Worm (Caenorhabditis elegans): Measurements from ENCODE around the gene R07C12.1.
"Not testable (repeated sequence)": the region's sequence is repeated elsewhere in the genome, so short reads cannot be mapped to it uniquely, and the experiment has no call there.

DNA sequence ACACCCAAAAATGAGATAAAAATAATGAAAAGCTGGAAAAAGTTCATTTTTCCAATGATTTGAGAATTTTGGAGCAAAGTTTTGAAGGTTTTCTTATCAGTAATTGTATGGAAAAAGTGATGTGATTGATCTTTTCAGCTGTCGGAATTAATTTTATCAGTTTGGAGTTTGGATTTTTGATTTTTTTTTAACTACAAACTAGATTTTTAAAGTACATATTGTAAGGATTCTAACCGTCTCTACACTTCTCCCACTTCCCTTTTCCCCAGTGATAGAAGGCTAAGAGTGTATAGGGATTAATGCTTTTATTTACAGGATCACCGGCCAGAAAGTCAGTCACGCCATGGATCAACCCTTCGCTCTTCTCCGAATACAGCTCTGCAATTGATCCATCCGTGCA lies 26.6 kb upstream of the R07C12.1 start, which contains the start of gene F49F1.7:
- TF ChIP-seq ceh-90 (tag; optimal IDR thresholded peaks at IDR 0.05); nhr-76 (tag; optimal IDR thresholded peaks at IDR 0.05); ama-1 (optimal IDR thresholded peaks at IDR 0.05); rnt-1 (tag; optimal IDR thresholded peaks at IDR 0.05); ets-5 (GFP tag; IDR thresholded peaks at IDR 0.05); nhr-77 (tag; optimal IDR thresholded peaks at IDR 0.05); lin-13 (GFP tag; optimal IDR thresholded peaks at IDR 0.05); unc-62 (GFP tag; optimal IDR thresholded peaks at IDR 0.05); nhr-237 (tag; optimal IDR thresholded peaks at IDR 0.05): not testable (repeated sequence)
